Worm (Caenorhabditis elegans): ENCODE measurements around the gene Y9C9A.16.
"Not testable (repeated sequence)": the region's sequence is repeated elsewhere in the genome, so short reads cannot be mapped to it uniquely, and the experiment has no call there.

Y9C9A.16 gene

DNA sequence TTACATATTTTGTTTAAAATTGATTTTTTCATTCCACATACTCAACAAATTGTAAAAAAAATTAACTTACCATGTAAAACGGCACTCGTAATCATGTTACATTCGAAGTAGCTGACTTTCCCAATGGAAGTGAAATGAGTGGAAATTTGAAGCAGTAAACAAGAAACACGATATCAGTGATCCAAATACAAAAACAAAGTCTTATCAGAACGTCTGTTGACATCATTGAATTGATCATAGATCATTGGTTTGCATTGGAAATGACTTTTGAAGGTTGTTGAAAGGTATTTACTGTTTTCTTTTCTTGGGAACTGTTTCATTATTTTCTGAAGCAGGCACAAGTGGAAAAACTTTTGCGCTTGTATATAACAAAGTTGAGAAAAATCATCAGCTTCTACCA, at the start of gene Y9C9A.16:
Gene Y9C9A.16 (minus strand): TSS at position 131 of the 400 bp plus-strand sequence.
- TF ChIP-seq ztf-11 (tag; optimal IDR thresholded peaks at IDR 0.05) (no peak), crh-2 (tag; optimal IDR thresholded peaks at IDR 0.05) (no peak), ztf-1 (GFP tag; conservative IDR thresholded peaks at IDR 0.05) (no peak), elt-1 (tag; optimal IDR thresholded peaks at IDR 0.05) (no peak), ztf-4 (tag; optimal IDR thresholded peaks at IDR 0.05) (no peak), nhr-12 (tag; optimal IDR thresholded peaks at IDR 0.05) (no peak), nhr-23 (tag; optimal IDR thresholded peaks at IDR 0.05) (no peak), Y55F3AM.14 (GFP tag; optimal IDR thresholded peaks at IDR 0.05) (no peak), lin-11 (tag; optimal IDR thresholded peaks at IDR 0.05) (no peak), C34F6.9 (tag; optimal IDR thresholded peaks at IDR 0.05) (no peak), egl-27 (tag; optimal IDR thresholded peaks at IDR 0.05) (no peak), nhr-10 (tag; optimal IDR thresholded peaks at IDR 0.05) (no peak), nhr-25 (tag; optimal IDR thresholded peaks at IDR 0.05) (no peak), mbf-1 (tag; optimal IDR thresholded peaks at IDR 0.05) (no peak), unc-62 (GFP tag; optimal IDR thresholded peaks at IDR 0.05) (no peak)

DNA sequence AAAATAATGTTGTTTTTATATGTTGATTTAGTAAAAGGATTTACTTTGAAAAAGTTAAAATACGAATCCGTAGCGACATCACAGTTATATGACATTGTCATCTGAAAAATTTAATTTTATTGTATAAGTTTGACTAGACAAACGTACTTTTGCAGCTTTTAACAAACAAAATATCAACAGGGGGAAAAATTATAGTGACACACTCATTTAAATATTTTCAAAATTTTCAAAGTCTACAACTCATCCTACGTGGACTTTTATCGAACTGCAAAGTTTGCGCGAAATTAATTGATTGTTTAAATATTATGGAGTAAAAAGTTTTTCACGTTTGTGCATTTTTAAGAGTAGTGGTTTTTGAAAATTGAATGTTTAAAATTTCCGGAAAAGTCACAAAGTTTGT, 49.7 kb upstream of the Y9C9A.16 start, which contains the start of gene C09B9.85:
Gene C09B9.85 (minus strand): TSS at position 101 of the 400 bp plus-strand sequence.
- TF ChIP-seq ztf-1 (GFP tag; conservative IDR thresholded peaks at IDR 0.05) (no peak), unc-62 (GFP tag; optimal IDR thresholded peaks at IDR 0.05) (no peak)

ce11 chrIV:5020533-5020932, 44.6 kb upstream of the Y9C9A.16 start, which contains the start of gene T28H11.8:
TSS of gene T28H11.8 (minus strand) at chrIV:5020633.
- no peak for TF ChIP-seq unc-62 (GFP tag; optimal IDR thresholded peaks at IDR 0.05)
- TF ChIP-seq lin-39 (tag; optimal IDR thresholded peaks at IDR 0.05): no peak
- TF ChIP-seq nhr-77 (tag; optimal IDR thresholded peaks at IDR 0.05): no peak
- no peak for TF ChIP-seq sma-3 (GFP tag; optimal IDR thresholded peaks at IDR 0.05)

- TF ChIP-seq nhr-6 (tag; optimal IDR thresholded peaks at IDR 0.05); sma-9 (GFP tag; optimal IDR thresholded peaks at IDR 0.05); sma-9 (tag; optimal IDR thresholded peaks at IDR 0.05); nhr-25 (tag; optimal IDR thresholded peaks at IDR 0.05): not testable (repeated sequence)
Measured at ce11 chrIV:5017075-5017474, 41.1 kb upstream of the Y9C9A.16 start, which contains the start of gene T28H11.7. TSS of gene T28H11.7 (minus strand) at chrIV:5017175.

DNA sequence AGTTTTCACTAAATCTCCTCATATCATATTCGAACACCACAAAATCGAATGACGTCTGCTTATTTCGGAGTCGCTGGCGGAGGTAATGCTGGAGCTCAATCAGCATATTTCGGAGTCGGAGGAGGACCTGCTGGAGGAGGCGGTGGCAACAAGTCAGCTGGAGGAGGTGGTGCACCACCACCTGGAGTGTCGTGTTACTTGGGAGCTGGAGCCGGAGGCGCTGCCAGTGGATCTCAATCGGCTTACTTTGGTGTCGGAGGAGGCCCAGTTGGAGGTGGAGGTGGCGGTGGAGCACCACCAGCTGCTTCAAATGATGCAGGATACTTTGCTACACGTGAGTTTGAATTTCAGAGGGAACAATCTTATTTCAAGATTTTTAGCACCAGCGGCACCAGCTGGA, 40.5 kb upstream of the Y9C9A.16 start, which contains the start of gene ssq-4:
Gene ssq-4 (plus strand): TSS at position 19 of the 400 bp plus-strand sequence.
- not testable (repeated sequence) for TF ChIP-seq egl-27, nhr-23, ztf-11 (tag; optimal IDR thresholded peaks at IDR 0.05)

ce11 chrIV:5012241-5012640, 36.3 kb upstream of the Y9C9A.16 start, which contains the start of gene srm-1:
TSS of gene srm-1 (plus strand) at chrIV:5012541.
- no peak for TF ChIP-seq nhr-6 (tag; optimal IDR thresholded peaks at IDR 0.05)
- TF ChIP-seq fos-1 (tag; optimal IDR thresholded peaks at IDR 0.05): no peak
- no peak for TF ChIP-seq nhr-21 (tag; optimal IDR thresholded peaks at IDR 0.05)
- no peak for TF ChIP-seq snpc-4 (tag; optimal IDR thresholded peaks at IDR 0.05)
- no peak for TF ChIP-seq C34F6.9 (tag; optimal IDR thresholded peaks at IDR 0.05)
- no peak for TF ChIP-seq mab-5 (tag; optimal IDR thresholded peaks at IDR 0.05)
- no peak for TF ChIP-seq nhr-25 (tag; optimal IDR thresholded peaks at IDR 0.05)

ce11 chrIV:5008378-5008777, 32.5 kb upstream of the Y9C9A.16 start, which contains the start of gene srm-2:
TSS of gene srm-2 (plus strand) at chrIV:5008678.
- no peak for TF ChIP-seq nhr-11 (tag; optimal IDR thresholded peaks at IDR 0.05)
- TF ChIP-seq crh-2 (tag; optimal IDR thresholded peaks at IDR 0.05): no peak
- no peak for TF ChIP-seq ceh-82 (tag; optimal IDR thresholded peaks at IDR 0.05)
- no peak for TF ChIP-seq ama-1 (optimal IDR thresholded peaks at IDR 0.05)
- TF ChIP-seq nhr-77 (tag; optimal IDR thresholded peaks at IDR 0.05): no peak
- TF ChIP-seq gmeb-1 (tag; optimal IDR thresholded peaks at IDR 0.05): no peak

DNA sequence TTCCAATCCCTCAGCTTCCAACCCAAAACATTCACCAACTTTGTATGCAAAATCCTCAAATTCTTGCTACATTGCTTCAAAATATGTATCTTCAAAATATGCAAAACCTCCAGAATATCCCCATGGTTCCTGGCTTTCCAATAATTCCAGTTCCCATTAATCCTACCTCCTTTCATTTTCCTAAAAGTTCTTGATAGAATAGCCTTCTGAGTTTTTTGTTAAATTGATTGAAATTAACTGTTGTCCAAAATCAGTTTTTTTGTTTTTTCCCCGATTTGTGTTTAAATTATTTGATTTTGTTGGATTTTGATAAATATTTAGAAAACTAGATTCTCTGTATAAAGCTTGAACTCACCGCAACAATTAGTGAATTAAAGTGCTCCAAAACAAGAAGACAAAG, 29.2 kb upstream of the Y9C9A.16 start:
- no peak for TF ChIP-seq ceh-16 (tag; optimal IDR thresholded peaks at IDR 0.05)
- no peak for TF ChIP-seq lin-39 (tag; optimal IDR thresholded peaks at IDR 0.05)
- TF ChIP-seq lin-11 (tag; optimal IDR thresholded peaks at IDR 0.05): no peak
- no peak for TF ChIP-seq alr-1 (tag; optimal IDR thresholded peaks at IDR 0.05)
- TF ChIP-seq R02D3.7 (tag; optimal IDR thresholded peaks at IDR 0.05): no peak
- TF ChIP-seq unc-39 (tag; optimal IDR thresholded peaks at IDR 0.05): no peak
- TF ChIP-seq unc-62 (GFP tag; optimal IDR thresholded peaks at IDR 0.05): no peak
- TF ChIP-seq F13H6.1 (tag; optimal IDR thresholded peaks at IDR 0.05): no peak
- no peak for TF ChIP-seq peb-1 (tag; optimal IDR thresholded peaks at IDR 0.05)
- no peak for TF ChIP-seq snpc-4 (tag; optimal IDR thresholded peaks at IDR 0.05)
- no peak for TF ChIP-seq mab-5 (tag; optimal IDR thresholded peaks at IDR 0.05)
- TF ChIP-seq sem-4 (tag; optimal IDR thresholded peaks at IDR 0.05): no peak

All from whole organism, L2 larva.